Worm (Caenorhabditis elegans) whole organism, mixed stage, embryonic: ENCODE results near the gene str-125.

ENCODE experiments used
- M03D4.4 ChIP-seq: sonication (generic microtip); optimal IDR thresholded peaks from 2 replicates; lab custom pipeline; 2017; ENCODE audit warnings: mild to moderate bottlenecking, missing genetic modification characterization, missing compliant biosample characterization
- mep-1 ChIP-seq: fragments of 150-350 bp; optimal IDR thresholded peaks from 2 replicates; lab custom pipeline; 2017; ENCODE audit warnings: missing biosample characterization, missing genetic modification reagents, missing genetic modification characterization, inconsistent platforms
- nhr-12 ChIP-seq: fragments of 150-350 bp; optimal IDR thresholded peaks from 2 replicates; lab custom pipeline; 2014; ENCODE audit warnings: missing biosample characterization, missing genetic modification characterization
- nhr-237 ChIP-seq: fragments of 150-350 bp; optimal IDR thresholded peaks from 2 replicates; lab custom pipeline; 2014; ENCODE audit warnings: missing biosample characterization, missing genetic modification characterization
- nhr-76 ChIP-seq: sonication (generic microtip); optimal IDR thresholded peaks from 2 replicates; lab custom pipeline; 2017; ENCODE audit warnings: missing biosample characterization, missing genetic modification characterization
- snpc-4 ChIP-seq: fragments of 150-350 bp; optimal IDR thresholded peaks from 2 replicates; lab custom pipeline; 2014; ENCODE audit warnings: missing biosample characterization, missing genetic modification characterization
- sptf-1 ChIP-seq: sonication (generic microtip); optimal IDR thresholded peaks from 2 replicates; lab custom pipeline; 2017; ENCODE audit warnings: mild to moderate bottlenecking, missing genetic modification characterization, moderate library complexity, missing compliant biosample characterization
- unc-39 ChIP-seq: fragments of 150-350 bp; optimal IDR thresholded peaks from 2 replicates; lab custom pipeline; 2014; ENCODE audit warnings: missing biosample characterization, missing genetic modification characterization

DNA sequence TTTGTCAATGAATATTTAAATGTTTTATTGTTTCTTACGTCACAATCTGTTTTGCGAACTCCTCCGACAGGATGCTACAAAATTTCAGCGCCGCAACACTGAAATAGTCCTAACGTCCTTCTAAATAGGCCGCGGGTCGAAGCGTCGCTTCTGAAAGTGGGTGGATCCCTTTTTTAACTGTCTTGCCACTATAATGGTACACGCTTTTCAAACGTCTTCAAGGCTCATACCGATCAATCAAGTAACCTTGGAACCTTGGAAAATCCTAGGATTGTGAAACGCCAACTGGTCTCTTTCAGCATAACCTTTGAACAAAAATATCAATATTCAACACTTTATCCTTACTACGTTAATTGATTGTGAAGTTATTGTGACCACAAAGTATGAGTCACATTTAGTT lies 9.2 kb downstream of the str-125 start:
- TF ChIP-seq nhr-76 (tag; lab: Kevin White, UChicago), result no peak
- no peak for TF ChIP-seq unc-39 (tag; lab: Kevin White, UChicago)
- TF ChIP-seq nhr-12, result no peak
- no peak for TF ChIP-seq snpc-4 (tag; lab: Kevin White, UChicago)
- no peak for TF ChIP-seq sptf-1 (tag; lab: Kevin White, UChicago)
- no peak for TF ChIP-seq mep-1 (tag; lab: Kevin White, UChicago)
- no peak for TF ChIP-seq nhr-237 (tag; lab: Kevin White, UChicago)
- TF ChIP-seq M03D4.4, result no peak
